Fruit fly (Drosophila melanogaster) whole organism, larva: ENCODE measurements around the gene CG34030.
A peak's percentile ranks its signal among the peaks of the same experiment; 100 is the strongest.

Experiments
- noc ChIP-seq: fragments of 200-800 bp; sonication (Bioruptor generic); optimal IDR thresholded peaks from 3 replicates; lab custom pipeline; 2019; ENCODE audit warnings: missing biosample characterization, mild to moderate bottlenecking, missing genetic modification characterization, moderate library complexity

CG34030 gene

dm6 chr3L:7075147-7075546, at the start of gene CG34030:
Gene CG34030 (minus strand): TSS chr3L:7075247.
- TF ChIP-seq noc (tag; lab: Kevin White, UChicago): no peak

dm6 chr3L:7122136-7122535, 47.1 kb upstream of the CG34030 start:
- no peak for TF ChIP-seq noc (tag; lab: Kevin White, UChicago)

- peak; percentile 56 for TF ChIP-seq noc (tag; lab: Kevin White, UChicago)
Measured at dm6 chr3L:7115944-7116343, 40.9 kb upstream of the CG34030 start.

dm6 chr3L:7113010-7113409, 38.0 kb upstream of the CG34030 start:
- TF ChIP-seq noc (tag; lab: Kevin White, UChicago): no peak

- TF ChIP-seq noc (tag; lab: Kevin White, UChicago): no peak
Measured at dm6 chr3L:7105693-7106092, 30.6 kb upstream of the CG34030 start.

- no peak for TF ChIP-seq noc (tag; lab: Kevin White, UChicago)
Measured at dm6 chr3L:7104485-7104884, 29.4 kb upstream of the CG34030 start.

dm6 chr3L:7103941-7104340, 28.9 kb upstream of the CG34030 start:
- no peak for TF ChIP-seq noc (tag; lab: Kevin White, UChicago)

- no peak for TF ChIP-seq noc (tag; lab: Kevin White, UChicago)
Measured at dm6 chr3L:7096530-7096929, 21.5 kb upstream of the CG34030 start.

- no peak for TF ChIP-seq noc (tag; lab: Kevin White, UChicago)
Measured at dm6 chr3L:7094548-7095072, 19.6 kb upstream of the CG34030 start, which contains the start of gene form3. Gene form3 (plus strand): TSS chr3L:7094818.

dm6 chr3L:7094020-7094419, 19.0 kb upstream of the CG34030 start:
- no peak for TF ChIP-seq noc (tag; lab: Kevin White, UChicago)

- TF ChIP-seq noc (tag; lab: Kevin White, UChicago): no peak
Measured at dm6 chr3L:7092904-7093303, 17.9 kb upstream of the CG34030 start, which contains the start of gene Cpr65Ec. Gene Cpr65Ec (plus strand): TSS chr3L:7093204.

dm6 chr3L:7091331-7091904, 16.4 kb upstream of the CG34030 start:
- no peak for TF ChIP-seq noc (tag; lab: Kevin White, UChicago)

dm6 chr3L:7090764-7091163, 15.7 kb upstream of the CG34030 start:
- TF ChIP-seq noc (tag; lab: Kevin White, UChicago): no peak

- no peak for TF ChIP-seq noc (tag; lab: Kevin White, UChicago)
Measured at dm6 chr3L:7088687-7089086, 13.6 kb upstream of the CG34030 start, which contains the start of gene Cpr65Eb. Gene Cpr65Eb (minus strand): TSS chr3L:7088787.

- TF ChIP-seq noc (tag; lab: Kevin White, UChicago): no peak
Measured at dm6 chr3L:7087347-7087746, 12.3 kb upstream of the CG34030 start.

- TF ChIP-seq noc (tag; lab: Kevin White, UChicago): no peak
Measured at dm6 chr3L:7086558-7087059, 11.6 kb upstream of the CG34030 start, which contains the start of gene Cpr65Ea. Gene Cpr65Ea (minus strand): TSS chr3L:7086608.

- TF ChIP-seq noc (tag; lab: Kevin White, UChicago): no peak
Measured at dm6 chr3L:7086093-7086492, 11.0 kb upstream of the CG34030 start.
